Worm (Caenorhabditis elegans) whole organism, L3 larva: ENCODE measurements around the gene rpap-2.

Source experiments
- ama-1 ChIP-seq: fragments of 150-350 bp; optimal IDR thresholded peaks from 2 replicates; lab custom pipeline; 2018
- ceh-9 ChIP-seq: sonication (generic microtip); optimal IDR thresholded peaks from 2 replicates; lab custom pipeline; 2018; ENCODE audit warnings: missing biosample characterization, missing genetic modification characterization
- egl-27 ChIP-seq: sonication (generic microtip); optimal IDR thresholded peaks from 4 replicates; lab custom pipeline; 2017; ENCODE audit warnings: missing biosample characterization, missing genetic modification reagents, missing genetic modification characterization
- mdl-1 ChIP-seq: fragments of 150-350 bp; optimal IDR thresholded peaks from 2 replicates; lab custom pipeline; 2014; ENCODE audit warnings: missing biosample characterization, missing genetic modification characterization
- nhr-12 ChIP-seq: fragments of 150-350 bp; optimal IDR thresholded peaks from 2 replicates; lab custom pipeline; 2014; ENCODE audit warnings: missing biosample characterization, missing genetic modification characterization
- nhr-67 ChIP-seq: fragments of 150-350 bp; optimal IDR thresholded peaks from 2 replicates; lab custom pipeline; 2014; ENCODE audit warnings: missing biosample characterization, missing genetic modification characterization
- pha-4 ChIP-seq: fragments of 150-350 bp; optimal IDR thresholded peaks from 2 replicates; lab custom pipeline; 2014; ENCODE audit warnings: missing biosample characterization, missing genetic modification reagents, missing genetic modification characterization
- tbx-2 ChIP-seq: sonication (generic microtip); optimal IDR thresholded peaks from 2 replicates; lab custom pipeline; 2016; ENCODE audit warnings: mild to moderate bottlenecking, missing genetic modification characterization, missing compliant biosample characterization
- unc-62 ChIP-seq: fragments of 150-350 bp; sonication (generic microtip); optimal IDR thresholded peaks from 4 replicates; lab custom pipeline; 2014; ENCODE audit warnings: missing biosample characterization, missing genetic modification reagents, missing genetic modification characterization

ce11 chrIII:8964684-8965283, 3.0 kb upstream of the rpap-2 start:
- no peak for TF ChIP-seq tbx-2 (tag; lab: Kevin White, UChicago)
- no peak for TF ChIP-seq mdl-1
- TF ChIP-seq unc-62 (GFP tag; lab: Kevin White, UChicago), result no peak
- no peak for TF ChIP-seq nhr-12 (tag; lab: Kevin White, UChicago)
- no peak for TF ChIP-seq ama-1 (lab: Kevin White, UChicago)
- no peak for TF ChIP-seq nhr-67 (tag; lab: Kevin White, UChicago)
- no peak for TF ChIP-seq ceh-9 (tag; lab: Kevin White, UChicago)
- no peak for TF ChIP-seq egl-27 (tag; lab: Kevin White, UChicago)
- no peak for TF ChIP-seq pha-4 (tag; lab: Kevin White, UChicago)
